Fruit fly (Drosophila melanogaster): ENCODE results near the gene GCS2beta.
A peak's percentile ranks its signal among the peaks of the same experiment; 100 is the strongest.

GCS2beta gene

DNA sequence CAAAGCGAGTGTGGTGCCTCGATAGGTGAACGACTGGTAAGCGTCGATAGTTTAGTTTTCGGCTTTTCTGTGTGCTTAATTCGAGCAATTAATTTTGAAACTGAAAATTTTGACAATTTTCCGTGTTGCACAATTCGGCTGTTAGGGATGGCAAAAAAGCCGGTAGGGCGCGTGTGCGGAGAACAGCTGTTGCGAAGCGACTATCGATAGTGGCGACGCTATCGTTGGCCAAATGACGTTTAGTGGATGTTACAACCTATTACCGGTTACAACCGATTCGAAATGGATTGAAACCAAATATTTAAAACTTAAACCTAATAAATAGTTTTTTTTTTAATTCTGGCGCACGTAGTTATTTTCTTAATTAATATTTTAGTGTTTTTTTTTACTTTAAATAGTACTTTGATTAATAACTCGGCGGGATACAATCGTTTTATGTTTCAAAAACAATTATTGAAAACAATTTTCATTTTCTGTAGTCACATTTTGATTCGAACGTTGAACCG, 16.9 kb upstream of the GCS2beta start, which contains the start of the genes mEFTs and Dhc36C:
Gene mEFTs, minus strand, starts transcription at position 161 of the 506 bp plus-strand sequence.
Gene Dhc36C, plus strand, starts transcription at position 456 of the 506 bp plus-strand sequence.
- TF ChIP-seq achi (GFP tag; optimal IDR thresholded peaks at IDR 0.05) (peak; percentile 96), CG7368 (GFP tag; optimal IDR thresholded peaks at IDR 0.05) (no peak)

DNA sequence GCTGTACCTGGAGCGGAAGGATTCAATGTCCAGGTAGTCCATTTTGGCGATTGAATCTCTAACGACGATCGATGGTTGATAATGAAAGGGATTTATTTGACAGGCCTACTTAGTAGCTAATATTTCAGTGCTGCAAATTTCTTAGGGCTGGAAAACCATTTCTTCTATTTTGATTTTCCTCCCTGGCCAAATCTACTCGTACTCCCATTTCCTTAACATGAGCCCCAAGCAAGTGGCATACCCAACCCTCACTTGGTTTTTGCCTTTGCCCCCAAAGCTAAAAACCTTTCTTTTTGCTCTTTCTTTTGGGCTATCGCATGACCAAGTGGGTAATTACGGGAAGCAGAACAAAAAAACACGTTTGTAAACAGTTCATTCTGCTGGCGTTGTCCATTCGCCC, 14.6 kb upstream of the GCS2beta start, which contains the start of gene CG15142:
Gene CG15142, minus strand, starts transcription at position 101 of the 400 bp plus-strand sequence.
- TF ChIP-seq Sox15 (GFP tag; optimal IDR thresholded peaks at IDR 0.05) (no peak), CG6276 (GFP tag; optimal IDR thresholded peaks at IDR 0.05) (no peak), Hr38 (GFP tag; optimal IDR thresholded peaks at IDR 0.05) (no peak)

DNA sequence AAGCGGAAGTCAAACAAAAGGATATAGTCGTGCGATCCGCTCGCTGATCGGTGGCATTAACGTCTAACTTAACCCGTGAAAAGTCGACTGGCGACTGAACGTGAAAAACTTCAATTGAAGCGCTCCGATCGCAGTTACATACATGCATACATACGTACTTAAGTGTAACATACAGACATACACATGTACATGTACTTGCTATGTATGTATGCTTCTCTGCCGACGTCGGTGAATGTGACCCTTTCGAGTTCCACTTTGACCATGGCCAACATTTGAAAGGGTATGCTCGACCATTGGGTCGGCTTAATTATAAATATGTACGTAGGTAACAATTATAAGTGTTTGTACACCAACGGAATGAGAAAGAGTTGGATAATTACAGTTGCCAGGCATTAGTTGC, 13.0 kb upstream of the GCS2beta start, which contains the start of gene qua:
Gene qua, minus strand, starts transcription at position 101 of the 400 bp plus-strand sequence.
- no peak for TF ChIP-seq CG4318 (GFP tag; optimal IDR thresholded peaks at IDR 0.05)
- TF ChIP-seq Sox14 (GFP tag; optimal IDR thresholded peaks at IDR 0.05), result peak; percentile 7
- no peak for TF ChIP-seq achi (GFP tag; optimal IDR thresholded peaks at IDR 0.05)
- no peak for TF ChIP-seq svp (GFP tag)
- TF ChIP-seq Eip78C (GFP tag), result peak; percentile 20
- no peak for TF ChIP-seq acj6 (GFP tag; optimal IDR thresholded peaks at IDR 0.05)
- TF ChIP-seq pdm3 (GFP tag; optimal IDR thresholded peaks at IDR 0.05), result no peak
- no peak for TF ChIP-seq Eip75B (GFP tag; optimal IDR thresholded peaks at IDR 0.05)
- TF ChIP-seq OdsH (GFP tag; optimal IDR thresholded peaks at IDR 0.05), result no peak
- no peak for TF ChIP-seq fd59A (GFP tag; optimal IDR thresholded peaks at IDR 0.05)
- TF ChIP-seq CG31627 (GFP tag; optimal IDR thresholded peaks at IDR 0.05), result peak; percentile 9
- no peak for TF ChIP-seq Lpt (GFP tag; optimal IDR thresholded peaks at IDR 0.05)
- TF ChIP-seq net (GFP tag; optimal IDR thresholded peaks at IDR 0.05), result peak; percentile 9
- peak; percentile 41 for TF ChIP-seq CG32006 (GFP tag; optimal IDR thresholded peaks at IDR 0.05)
- no peak for TF ChIP-seq Hr4 (GFP tag; optimal IDR thresholded peaks at IDR 0.05)
- TF ChIP-seq Ets21C (GFP tag; optimal IDR thresholded peaks at IDR 0.05), result no peak
- no peak for TF ChIP-seq CG6276 (GFP tag; optimal IDR thresholded peaks at IDR 0.05)
- no peak for TF ChIP-seq salr (GFP tag; optimal IDR thresholded peaks at IDR 0.05)
- TF ChIP-seq ss (GFP tag; optimal IDR thresholded peaks at IDR 0.05), result no peak
- TF ChIP-seq Smox (GFP tag; optimal IDR thresholded peaks at IDR 0.05), result no peak
- TF ChIP-seq fd85E (GFP tag; optimal IDR thresholded peaks at IDR 0.05), result no peak
- TF ChIP-seq CG8319 (GFP tag; optimal IDR thresholded peaks at IDR 0.05), result no peak
- no peak for TF ChIP-seq CG8119 (GFP tag; IDR thresholded peaks at IDR 0.05)
- TF ChIP-seq CG6163 (GFP tag; IDR thresholded peaks at IDR 0.05), result no peak
- peak; percentile 25 for TF ChIP-seq Met (GFP tag; optimal IDR thresholded peaks at IDR 0.05)
- peak; percentile 26 for TF ChIP-seq Hr39 (GFP tag; optimal IDR thresholded peaks at IDR 0.05)
- TF ChIP-seq CG11762 (GFP tag; optimal IDR thresholded peaks at IDR 0.05; ENCODE audit: insufficient read depth), result no peak
- no peak for TF ChIP-seq CG34406 (GFP tag; optimal IDR thresholded peaks at IDR 0.05)
- TF ChIP-seq Ets96B (tag; optimal IDR thresholded peaks at IDR 0.05), result no peak
- no peak for TF ChIP-seq dsx (GFP tag; optimal IDR thresholded peaks at IDR 0.05; ENCODE audit: poor library complexity, severe bottlenecking)
- TF ChIP-seq vri (GFP tag; optimal IDR thresholded peaks at IDR 0.05), result no peak
- no peak for TF ChIP-seq esn (GFP tag; optimal IDR thresholded peaks at IDR 0.05)
- no peak for TF ChIP-seq Hr38 (GFP tag; optimal IDR thresholded peaks at IDR 0.05)
- TF ChIP-seq eg (GFP tag; IDR thresholded peaks at IDR 0.05), result no peak
- no peak for TF ChIP-seq CG10631 (GFP tag; optimal IDR thresholded peaks at IDR 0.05)
- no peak for TF ChIP-seq Eip93F (GFP tag; optimal IDR thresholded peaks at IDR 0.05)
- no peak for TF ChIP-seq Sox15 (GFP tag; optimal IDR thresholded peaks at IDR 0.05)
- no peak for TF ChIP-seq Blimp-1 (GFP tag; optimal IDR thresholded peaks at IDR 0.05)
- TF ChIP-seq Sox102F (GFP tag; optimal IDR thresholded peaks at IDR 0.05), result no peak
- TF ChIP-seq topi (GFP tag; optimal IDR thresholded peaks at IDR 0.05), result no peak
- no peak for TF ChIP-seq CG3919 (GFP tag; optimal IDR thresholded peaks at IDR 0.05)
- no peak for TF ChIP-seq CG6808 (GFP tag; optimal IDR thresholded peaks at IDR 0.05)
- no peak for TF ChIP-seq CG3032 (tag; optimal IDR thresholded peaks at IDR 0.05)

All from whole organism, prepupa.